Fruit fly (Drosophila melanogaster) whole organism, prepupa: Measurements from ENCODE around the gene M6.

Source experiments
- Blimp-1 ChIP-seq: fragments of 200-800 bp; sonication (Bioruptor generic); optimal IDR thresholded peaks from 3 replicates; lab custom pipeline; 2017; ENCODE audit warnings: missing biosample characterization, missing genetic modification characterization, mild to moderate bottlenecking, moderate library complexity, missing genetic modification reagents
- CG10669 ChIP-seq: fragments of 200-800 bp; sonication (Bioruptor generic); optimal IDR thresholded peaks from 3 replicates; lab custom pipeline; 2018; ENCODE audit warnings: missing biosample characterization, mild to moderate bottlenecking, missing genetic modification characterization, moderate library complexity
- CG11762 ChIP-seq: fragments of 200-800 bp; sonication (Bioruptor generic); optimal IDR thresholded peaks from 3 replicates; lab custom pipeline; 2016; ENCODE audit warnings: missing biosample characterization, missing genetic modification characterization; ENCODE audit not compliant: insufficient read depth
- CG11902 ChIP-seq: fragments of 200-800 bp; sonication (Bioruptor generic); optimal IDR thresholded peaks from 3 replicates; lab custom pipeline; 2016; ENCODE audit warnings: missing biosample characterization, missing genetic modification characterization
- CG1621 ChIP-seq: fragments of 200-800 bp; sonication (Bioruptor generic); optimal IDR thresholded peaks from 3 replicates; lab custom pipeline; 2018; ENCODE audit warnings: missing biosample characterization, mild to moderate bottlenecking, missing genetic modification characterization
- CG16779 ChIP-seq: fragments of 200-800 bp; sonication (Bioruptor generic); optimal IDR thresholded peaks from 3 replicates; lab custom pipeline; 2017; ENCODE audit warnings: missing biosample characterization, mild to moderate bottlenecking, missing genetic modification characterization
- CG3032 ChIP-seq: fragments of 200-800 bp; optimal IDR thresholded peaks from 2 replicates; lab custom pipeline; 2019; ENCODE audit warnings: missing biosample characterization, mild to moderate bottlenecking, missing genetic modification characterization, moderate library complexity
- CG31627 ChIP-seq: fragments of 200-800 bp; sonication (Bioruptor generic); optimal IDR thresholded peaks from 3 replicates; lab custom pipeline; 2016; ENCODE audit warnings: missing biosample characterization, missing genetic modification characterization
- CG32006 ChIP-seq: fragments of 200-800 bp; sonication (Bioruptor generic); optimal IDR thresholded peaks from 3 replicates; lab custom pipeline; 2017; ENCODE audit warnings: missing biosample characterization, mild to moderate bottlenecking, missing genetic modification characterization
- CG3919 ChIP-seq: fragments of 200-800 bp; sonication (Bioruptor generic); optimal IDR thresholded peaks from 3 replicates; lab custom pipeline; 2016; ENCODE audit warnings: missing biosample characterization, missing genetic modification characterization
- CG4318 ChIP-seq: fragments of 200-800 bp; sonication (Bioruptor generic); optimal IDR thresholded peaks from 3 replicates; lab custom pipeline; 2017; ENCODE audit warnings: missing biosample characterization, mild to moderate bottlenecking, missing genetic modification characterization
- CG6163 ChIP-seq: fragments of 200-800 bp; sonication (Bioruptor generic); IDR thresholded peaks from 3 replicates; pipeline ENCODE4 v1.3.6; 2022; ENCODE audit warnings: missing biosample characterization, missing genetic modification characterization
- CG6276 ChIP-seq: fragments of 200-800 bp; sonication (Bioruptor generic); optimal IDR thresholded peaks from 2 replicates; lab custom pipeline; 2017; ENCODE audit warnings: missing biosample characterization, mild to moderate bottlenecking, missing genetic modification characterization
- CG6792 ChIP-seq: fragments of 200-800 bp; sonication (Bioruptor generic); optimal IDR thresholded peaks from 3 replicates; lab custom pipeline; 2016; ENCODE audit warnings: missing biosample characterization, missing genetic modification characterization
- CG6854 ChIP-seq: fragments of 200-800 bp; sonication (Bioruptor generic); optimal IDR thresholded peaks from 2 replicates; lab custom pipeline; 2017; ENCODE audit warnings: missing biosample characterization, mild to moderate bottlenecking, missing genetic modification characterization
- CG8632 ChIP-seq: fragments of 200-800 bp; sonication (Bioruptor generic); optimal IDR thresholded peaks from 3 replicates; lab custom pipeline; 2016; ENCODE audit warnings: missing biosample characterization, missing genetic modification characterization
- Eip75B ChIP-seq: fragments of 200-800 bp; sonication (Bioruptor generic); optimal IDR thresholded peaks from 3 replicates; lab custom pipeline; 2016; ENCODE audit warnings: missing biosample characterization, missing genetic modification characterization
- Eip78C ChIP-seq: fragments of 200-800 bp; sonication (Bioruptor generic); peaks from one replicate; lab custom pipeline; 2016; ENCODE audit warnings: missing biosample characterization, missing genetic modification characterization
- Eip93F ChIP-seq: fragments of 200-800 bp; sonication (Bioruptor generic); optimal IDR thresholded peaks from 2 replicates; lab custom pipeline; 2016; ENCODE audit warnings: missing biosample characterization, mild to moderate bottlenecking, missing genetic modification characterization
- Ets21C ChIP-seq: fragments of 200-800 bp; sonication (Bioruptor generic); optimal IDR thresholded peaks from 3 replicates; lab custom pipeline; 2016; ENCODE audit warnings: missing biosample characterization, missing genetic modification characterization
- Ets96B ChIP-seq: fragments of 200-800 bp; optimal IDR thresholded peaks from 2 replicates; lab custom pipeline; 2019; ENCODE audit warnings: missing biosample characterization, mild to moderate bottlenecking, missing genetic modification characterization, moderate library complexity
- Gug ChIP-seq: fragments of 200-800 bp; sonication (Bioruptor generic); IDR thresholded peaks from 2 replicates; pipeline ENCODE4 v1.3.6; 2022; ENCODE audit warnings: missing biosample characterization, missing genetic modification characterization
- Hr4 ChIP-seq: fragments of 200-800 bp; sonication (Bioruptor generic); optimal IDR thresholded peaks from 3 replicates; lab custom pipeline; 2016; ENCODE audit warnings: missing biosample characterization, missing genetic modification characterization
- Lpt ChIP-seq: fragments of 200-800 bp; sonication (Bioruptor generic); optimal IDR thresholded peaks from 3 replicates; lab custom pipeline; 2016; ENCODE audit warnings: missing biosample characterization, missing genetic modification characterization
- Met ChIP-seq: fragments of 200-800 bp; sonication (Bioruptor generic); optimal IDR thresholded peaks from 3 replicates; lab custom pipeline; 2016; ENCODE audit warnings: missing biosample characterization, missing genetic modification characterization
- OdsH ChIP-seq: fragments of 200-800 bp; sonication (Bioruptor generic); optimal IDR thresholded peaks from 3 replicates; lab custom pipeline; 2016; ENCODE audit warnings: missing biosample characterization, missing genetic modification characterization
- Smox ChIP-seq: fragments of 200-800 bp; sonication (Bioruptor generic); optimal IDR thresholded peaks from 3 replicates; lab custom pipeline; 2016; ENCODE audit warnings: missing biosample characterization, missing genetic modification characterization
- Sox102F ChIP-seq: fragments of 200-800 bp; sonication (Bioruptor generic); optimal IDR thresholded peaks from 2 replicates; lab custom pipeline; 2016; ENCODE audit warnings: missing biosample characterization, mild to moderate bottlenecking, missing genetic modification characterization
- Sox14 ChIP-seq: fragments of 200-800 bp; sonication (Bioruptor generic); optimal IDR thresholded peaks from 3 replicates; lab custom pipeline; 2016; ENCODE audit warnings: missing biosample characterization, missing genetic modification characterization
- Sox15 ChIP-seq: fragments of 200-800 bp; sonication (Bioruptor generic); optimal IDR thresholded peaks from 3 replicates; lab custom pipeline; 2016; ENCODE audit warnings: missing biosample characterization, missing genetic modification characterization
- achi ChIP-seq: fragments of 200-800 bp; sonication (Bioruptor generic); optimal IDR thresholded peaks from 3 replicates; lab custom pipeline; 2016; ENCODE audit warnings: missing biosample characterization, missing genetic modification characterization
- acj6 ChIP-seq: fragments of 200-800 bp; sonication (Bioruptor generic); optimal IDR thresholded peaks from 3 replicates; lab custom pipeline; 2016; ENCODE audit warnings: missing biosample characterization, missing genetic modification characterization
- cyc ChIP-seq: fragments of 200-800 bp; sonication (Bioruptor generic); optimal IDR thresholded peaks from 3 replicates; lab custom pipeline; 2016; ENCODE audit warnings: missing biosample characterization, missing genetic modification characterization
- dac ChIP-seq: fragments of 200-800 bp; sonication (Bioruptor generic); optimal IDR thresholded peaks from 2 replicates; lab custom pipeline; 2017; ENCODE audit warnings: missing biosample characterization, mild to moderate bottlenecking, missing genetic modification characterization
- dsx ChIP-seq: fragments of 200-800 bp; optimal IDR thresholded peaks from 3 replicates; lab custom pipeline; 2019; ENCODE audit warnings: missing biosample characterization, mild to moderate bottlenecking, missing genetic modification characterization, moderate library complexity; ENCODE audit not compliant: poor library complexity, severe bottlenecking
- eg ChIP-seq: fragments of 200-800 bp; sonication (Bioruptor generic); IDR thresholded peaks from 3 replicates; pipeline ENCODE4 v1.3.6; 2022; ENCODE audit warnings: missing biosample characterization, missing genetic modification characterization
- esn ChIP-seq: fragments of 200-800 bp; sonication (Bioruptor generic); optimal IDR thresholded peaks from 2 replicates; lab custom pipeline; 2016; ENCODE audit warnings: missing biosample characterization, mild to moderate bottlenecking, missing genetic modification characterization, moderate library complexity
- fd59A ChIP-seq: fragments of 200-800 bp; sonication (Bioruptor generic); optimal IDR thresholded peaks from 2 replicates; lab custom pipeline; 2017; ENCODE audit warnings: missing biosample characterization, mild to moderate bottlenecking, missing genetic modification characterization, missing genetic modification reagents
- fd85E ChIP-seq: fragments of 200-800 bp; sonication (Bioruptor generic); optimal IDR thresholded peaks from 3 replicates; lab custom pipeline; 2016; ENCODE audit warnings: missing biosample characterization, missing genetic modification characterization
- fkh ChIP-seq: fragments of 200-800 bp; sonication (Bioruptor generic); optimal IDR thresholded peaks from 3 replicates; lab custom pipeline; 2017; ENCODE audit warnings: missing biosample characterization, mild to moderate bottlenecking, missing genetic modification characterization, moderate library complexity
- lz ChIP-seq: fragments of 200-800 bp; sonication (Bioruptor generic); optimal IDR thresholded peaks from 3 replicates; lab custom pipeline; 2016; ENCODE audit warnings: missing biosample characterization, missing genetic modification characterization
- net ChIP-seq: fragments of 200-800 bp; sonication (Bioruptor generic); optimal IDR thresholded peaks from 3 replicates; lab custom pipeline; 2016; ENCODE audit warnings: missing biosample characterization, missing genetic modification characterization
- pdm3 ChIP-seq: fragments of 200-800 bp; sonication (Bioruptor generic); optimal IDR thresholded peaks from 3 replicates; lab custom pipeline; 2016; ENCODE audit warnings: missing biosample characterization, missing genetic modification characterization
- salr ChIP-seq, 2 experiments: fragments of 200-800 bp; sonication (Bioruptor generic); optimal IDR thresholded peaks; 3 replicates each; lab custom pipeline; 2016 to 2018; ENCODE audit warnings: missing biosample characterization in 2 of 2, missing genetic modification characterization in 2 of 2, mild to moderate bottlenecking in 1 of 2
- topi ChIP-seq: fragments of 200-800 bp; sonication (Bioruptor generic); optimal IDR thresholded peaks from 3 replicates; lab custom pipeline; 2016; ENCODE audit warnings: missing biosample characterization, missing genetic modification characterization
- vri ChIP-seq: fragments of 200-800 bp; sonication (Bioruptor generic); optimal IDR thresholded peaks from 3 replicates; lab custom pipeline; 2016; ENCODE audit warnings: missing biosample characterization, mild to moderate bottlenecking, missing genetic modification characterization

The M6 gene

DNA sequence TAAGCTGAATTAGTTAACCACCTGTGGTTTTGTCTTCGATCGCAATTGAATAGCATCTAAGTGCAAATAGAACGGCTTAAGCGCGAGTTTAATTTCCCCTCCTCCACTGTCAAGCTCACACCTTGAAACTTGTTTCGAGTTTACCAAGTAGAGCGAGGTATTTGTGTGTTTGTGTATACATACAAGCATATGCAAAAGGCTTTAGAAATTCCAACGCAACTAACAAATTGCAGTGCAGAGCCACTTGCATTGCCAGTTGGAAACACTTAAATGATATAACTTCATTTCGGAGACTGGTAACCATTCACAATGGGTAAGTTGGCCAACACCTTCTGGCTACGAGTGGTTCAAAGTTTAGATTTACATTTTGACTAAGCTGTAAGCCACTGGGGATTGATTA lies 303 bp downstream of the M6 start:
- no peak for TF ChIP-seq CG6163 (GFP tag; lab: Robert Waterston, UW)
- TF ChIP-seq CG10669 (GFP tag; lab: Kevin White, UChicago) = no peak
- TF ChIP-seq esn (GFP tag; lab: Kevin White, UChicago) = no peak
- TF ChIP-seq lz (GFP tag; lab: Kevin White, UChicago) = no peak
- TF ChIP-seq Gug (GFP tag; lab: Robert Waterston, UW) = no peak
- TF ChIP-seq Eip78C (GFP tag; lab: Kevin White, UChicago) = no peak
- no peak for TF ChIP-seq CG3919 (GFP tag; lab: Kevin White, UChicago)
- TF ChIP-seq Blimp-1 (GFP tag; lab: Kevin White, UChicago) = no peak
- no peak for TF ChIP-seq CG1621 (tag; lab: Kevin White, UChicago)
- TF ChIP-seq OdsH (GFP tag; lab: Kevin White, UChicago) = no peak
- no peak for TF ChIP-seq vri
- TF ChIP-seq CG32006 (GFP tag; lab: Kevin White, UChicago) = no peak
- no peak for TF ChIP-seq cyc (GFP tag; lab: Kevin White, UChicago)
- no peak for TF ChIP-seq Met
- TF ChIP-seq CG6276 (GFP tag; lab: Kevin White, UChicago) = no peak

DNA sequence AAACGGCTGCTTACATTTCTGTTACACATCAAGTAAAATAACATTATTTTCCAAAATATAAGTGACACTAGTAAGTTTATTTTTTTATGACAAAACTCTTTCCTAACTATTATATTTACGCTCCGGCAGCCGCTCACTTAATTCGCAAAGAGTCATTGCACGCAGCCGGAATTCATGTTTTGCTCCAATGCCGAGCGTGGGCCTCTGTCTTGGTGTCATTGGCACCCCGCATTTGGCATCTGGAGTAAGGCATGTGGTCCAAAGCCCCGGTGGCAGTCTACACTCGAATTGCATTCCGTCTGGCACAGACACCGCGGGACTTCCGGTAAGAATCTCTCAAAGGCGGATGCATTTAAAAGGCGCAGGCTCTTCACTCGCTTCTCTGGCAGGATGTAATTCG lies 969 bp downstream of the M6 start:
- no peak for TF ChIP-seq Ets96B
- peak; percentile 45 for TF ChIP-seq Eip78C (GFP tag; lab: Kevin White, UChicago)

DNA sequence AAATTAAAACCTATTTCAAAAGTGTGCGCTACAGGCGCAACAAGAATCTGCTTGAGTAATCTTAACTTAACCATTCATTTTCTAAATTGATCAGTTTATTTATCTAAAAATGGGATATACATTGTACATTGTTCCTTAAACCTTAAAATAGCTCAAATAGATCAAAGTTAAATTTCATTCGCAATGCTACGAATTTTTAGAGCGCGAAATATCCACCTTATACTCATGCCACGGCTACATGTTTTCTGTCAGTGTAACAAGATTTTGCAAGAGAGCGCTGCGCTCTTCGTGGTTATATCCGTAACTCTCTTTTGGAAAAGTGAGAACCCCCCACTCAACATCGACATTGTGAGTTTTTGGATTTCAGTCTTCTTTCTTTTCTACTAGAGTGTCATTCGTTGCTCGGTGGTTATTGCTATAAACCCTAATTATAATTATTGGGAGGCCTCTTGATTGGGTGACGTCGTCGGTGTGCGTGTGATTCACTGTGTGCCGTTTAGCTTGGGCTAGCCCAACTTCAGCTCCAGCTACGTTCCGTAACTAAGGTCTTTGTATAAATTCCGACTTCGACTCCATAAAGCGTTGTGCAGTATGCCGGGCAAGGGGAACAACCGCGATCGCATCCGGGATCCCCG lies 2.0 kb downstream of the M6 start:
- TF ChIP-seq CG3032 (tag; lab: Kevin White, UChicago) (peak; percentile 62), dac (GFP tag; lab: Kevin White, UChicago) (peak; percentile 40), Sox14 (peak; percentile 49), vri (peak; percentile 4), CG16779 (tag; lab: Kevin White, UChicago) (no peak), CG6854 (GFP tag; lab: Kevin White, UChicago) (no peak), lz (GFP tag; lab: Kevin White, UChicago) (peak; percentile 63), CG8632 (GFP tag; lab: Kevin White, UChicago) (peak; percentile 34), Ets21C (GFP tag; lab: Kevin White, UChicago) (peak; percentile 51), achi (peak; percentile 67), Eip93F (GFP tag; lab: Kevin White, UChicago) (no peak), salr (GFP tag; optimal IDR thresholded peaks at IDR 0.05; lab: Kevin White, UChicago) (no peak), acj6 (GFP tag; lab: Kevin White, UChicago) (peak; percentile 73), fkh (GFP tag; lab: Kevin White, UChicago) (no peak), CG6163 (GFP tag; lab: Robert Waterston, UW) (peak; percentile 67), net (GFP tag; lab: Kevin White, UChicago) (peak; percentile 68), eg (GFP tag; lab: Robert Waterston, UW) (no peak; the same call in 2 of the 3 replicates), Blimp-1 (GFP tag; lab: Kevin White, UChicago) (no peak), CG11902 (GFP tag; lab: Kevin White, UChicago) (no peak), esn (GFP tag; lab: Kevin White, UChicago) (peak; percentile 73), cyc (GFP tag; lab: Kevin White, UChicago) (peak; percentile 45), dsx (no peak), Met (peak; percentile 66), CG31627 (GFP tag; lab: Kevin White, UChicago) (peak; percentile 58), Eip78C (GFP tag; lab: Kevin White, UChicago) (peak; percentile 88), CG4318 (GFP tag; lab: Kevin White, UChicago) (peak; percentile 52), Hr4 (GFP tag; lab: Kevin White, UChicago) (peak; percentile 78), Eip75B (GFP tag; lab: Kevin White, UChicago) (peak; percentile 78), fd59A (GFP tag; lab: Kevin White, UChicago) (peak; percentile 17), OdsH (GFP tag; lab: Kevin White, UChicago) (peak; percentile 68), fd85E (GFP tag; lab: Kevin White, UChicago) (no peak), pdm3 (GFP tag; lab: Kevin White, UChicago) (peak; percentile 70), Sox15 (GFP tag; lab: Kevin White, UChicago) (peak; percentile 27), Smox (peak; percentile 64), Sox102F (GFP tag; lab: Kevin White, UChicago) (peak; percentile 61), topi (GFP tag; lab: Kevin White, UChicago) (peak; percentile 52), Gug (GFP tag; lab: Robert Waterston, UW) (no peak), CG11762 (GFP tag; lab: Kevin White, UChicago) (peak; percentile 25), Lpt (peak; percentile 53), CG6792 (GFP tag; lab: Kevin White, UChicago) (peak; percentile 62)
